Worm (Caenorhabditis elegans): Measurements from ENCODE around the gene T03G11.10.

The T03G11.10 gene

DNA sequence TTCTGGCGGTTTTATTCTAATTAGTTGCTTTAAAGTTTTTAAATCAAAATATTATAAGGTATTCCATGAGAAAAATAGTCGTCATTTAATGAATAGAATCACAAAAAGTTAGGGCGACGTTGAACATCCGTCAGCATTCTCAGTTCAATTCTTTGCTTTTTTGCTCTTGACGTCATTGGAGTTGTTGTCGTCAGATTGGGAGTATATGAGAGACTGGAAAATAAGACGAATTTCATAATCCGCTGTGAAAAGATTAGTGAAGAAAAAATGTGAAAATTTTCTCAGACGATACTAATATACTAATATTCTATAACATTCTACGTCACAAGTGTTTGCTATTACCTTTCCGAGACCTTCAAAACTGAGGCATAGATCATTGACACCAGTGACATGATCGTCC lies 19.6 kb downstream of the T03G11.10 start:
- TF ChIP-seq unc-62 (GFP tag; optimal IDR thresholded peaks at IDR 0.05) = no peak

- no peak for TF ChIP-seq unc-62 (GFP tag; optimal IDR thresholded peaks at IDR 0.05)
These were observed 20.6 kb downstream of the T03G11.10 start, which contains the start of gene dpy-8 for ce11 chrX:5150389-5150788. Gene dpy-8, minus strand, starts transcription at chrX:5150476.

ce11 chrX:5147918-5148317 lies 23.1 kb downstream of the T03G11.10 start, which contains the start of gene C31H2.14:
Gene C31H2.14, plus strand, starts transcription at chrX:5148218.
- TF ChIP-seq unc-62 (GFP tag; optimal IDR thresholded peaks at IDR 0.05) = no peak

DNA sequence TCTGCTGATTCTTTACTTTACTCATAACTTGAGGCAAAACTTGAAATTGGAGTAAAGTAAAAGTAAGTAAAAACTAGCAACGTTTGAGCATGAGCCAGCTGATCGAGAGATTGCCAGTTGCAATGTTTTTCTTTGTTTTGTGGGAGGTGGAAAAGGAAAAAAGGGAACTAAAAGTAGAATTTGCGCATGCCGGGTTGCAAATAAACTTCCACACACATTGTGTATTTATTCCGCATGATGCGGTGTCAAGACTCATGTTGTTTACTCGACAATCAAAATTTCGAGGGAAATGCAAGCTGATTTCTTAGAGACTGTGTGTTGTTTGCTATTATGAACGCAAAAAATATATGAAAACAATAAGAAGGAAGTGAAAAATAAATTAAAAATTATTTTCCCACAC lies 28.6 kb downstream of the T03G11.10 start:
- TF ChIP-seq unc-62 (GFP tag; optimal IDR thresholded peaks at IDR 0.05) = no peak

ce11 chrX:5140177-5140576 lies 30.8 kb downstream of the T03G11.10 start:
- no peak for TF ChIP-seq unc-62 (GFP tag; optimal IDR thresholded peaks at IDR 0.05)

DNA sequence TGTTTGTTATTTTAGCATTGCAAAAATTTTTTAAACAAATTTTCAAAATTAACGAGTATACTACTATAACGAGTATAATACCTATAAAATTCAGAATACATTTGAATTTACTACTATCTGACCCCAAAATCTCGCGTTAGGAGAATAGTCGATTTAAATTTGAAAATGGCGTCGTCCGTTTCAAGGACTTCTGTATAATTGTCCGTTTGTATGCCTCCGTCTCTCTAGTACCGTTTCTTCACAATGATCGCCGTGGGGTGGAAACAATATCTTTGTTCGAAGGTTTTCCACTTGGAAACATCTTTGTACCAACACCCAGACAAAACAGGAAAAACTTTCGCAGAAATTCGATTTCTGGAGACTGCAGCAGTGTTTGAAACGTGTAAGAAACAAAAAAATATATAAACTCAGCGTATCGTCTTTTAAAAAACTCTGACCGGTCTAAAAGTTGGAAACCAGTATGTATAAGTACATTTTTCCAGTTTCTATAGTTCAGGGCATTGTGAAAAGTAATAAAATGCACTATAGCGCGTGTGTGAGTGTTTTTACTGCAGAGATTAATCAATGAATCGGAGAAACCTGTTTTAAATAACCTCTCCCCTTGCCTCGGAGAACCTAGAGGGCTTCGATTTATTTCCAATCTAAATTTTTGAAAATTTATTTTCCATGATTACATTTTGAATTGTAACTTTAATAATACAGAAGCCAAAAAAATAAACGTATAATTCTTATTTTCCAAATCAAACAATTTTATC lies 33.1 kb downstream of the T03G11.10 start:
- no peak for TF ChIP-seq unc-62 (GFP tag; optimal IDR thresholded peaks at IDR 0.05)

- no peak for TF ChIP-seq unc-62 (GFP tag; optimal IDR thresholded peaks at IDR 0.05)
These were observed 35.4 kb downstream of the T03G11.10 start for ce11 chrX:5135548-5135947.

ce11 chrX:5133980-5134379 lies 37.0 kb downstream of the T03G11.10 start, which contains the start of gene tbc-7:
Gene tbc-7, plus strand, starts transcription at chrX:5134280.
- TF ChIP-seq unc-62 (GFP tag; optimal IDR thresholded peaks at IDR 0.05) = no peak

DNA sequence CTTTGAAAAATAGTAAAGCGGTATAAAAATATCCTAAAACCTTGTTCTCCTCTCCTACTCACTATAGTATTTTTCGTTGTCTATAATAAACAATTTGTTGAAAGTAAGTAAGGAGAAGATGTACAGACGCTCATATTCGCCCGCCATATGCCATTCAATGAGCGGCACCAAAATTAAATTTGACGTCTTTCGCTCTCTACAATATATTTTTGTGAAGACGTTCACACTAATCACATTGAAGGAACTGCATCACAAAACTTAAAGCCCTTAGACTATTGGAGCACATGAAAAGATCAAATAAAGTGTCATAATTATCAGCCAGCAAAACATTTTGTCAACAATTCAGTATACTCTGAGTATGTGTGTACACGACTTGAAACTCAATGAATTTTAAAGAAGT lies 39.2 kb downstream of the T03G11.10 start:
- no peak for TF ChIP-seq unc-62 (GFP tag; optimal IDR thresholded peaks at IDR 0.05)

DNA sequence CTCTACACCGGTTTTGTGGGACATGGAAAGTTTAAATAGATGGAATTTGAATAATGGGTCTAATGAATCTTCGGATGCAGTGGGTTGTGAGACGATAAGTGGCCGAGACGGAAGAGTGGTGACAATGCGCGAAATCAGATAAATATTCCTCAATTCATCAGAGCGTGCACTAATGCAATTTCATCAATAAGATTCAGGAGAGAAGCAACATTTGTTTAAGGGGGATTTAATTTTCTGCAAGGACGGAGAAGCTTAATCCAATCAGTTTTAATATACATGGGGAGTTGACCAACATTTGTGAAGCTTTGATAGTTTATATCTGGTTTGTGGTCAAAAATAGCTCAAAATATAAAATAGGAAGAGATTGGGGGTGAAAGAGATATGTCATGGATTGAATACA lies 41.5 kb downstream of the T03G11.10 start:
- no peak for TF ChIP-seq unc-62 (GFP tag; optimal IDR thresholded peaks at IDR 0.05)

ce11 chrX:5124288-5124687 lies 46.7 kb downstream of the T03G11.10 start:
- TF ChIP-seq unc-62 (GFP tag; optimal IDR thresholded peaks at IDR 0.05) = no peak

ce11 chrX:5122791-5123414 lies 48.1 kb downstream of the T03G11.10 start:
- no peak for TF ChIP-seq unc-62 (GFP tag; optimal IDR thresholded peaks at IDR 0.05)

DNA sequence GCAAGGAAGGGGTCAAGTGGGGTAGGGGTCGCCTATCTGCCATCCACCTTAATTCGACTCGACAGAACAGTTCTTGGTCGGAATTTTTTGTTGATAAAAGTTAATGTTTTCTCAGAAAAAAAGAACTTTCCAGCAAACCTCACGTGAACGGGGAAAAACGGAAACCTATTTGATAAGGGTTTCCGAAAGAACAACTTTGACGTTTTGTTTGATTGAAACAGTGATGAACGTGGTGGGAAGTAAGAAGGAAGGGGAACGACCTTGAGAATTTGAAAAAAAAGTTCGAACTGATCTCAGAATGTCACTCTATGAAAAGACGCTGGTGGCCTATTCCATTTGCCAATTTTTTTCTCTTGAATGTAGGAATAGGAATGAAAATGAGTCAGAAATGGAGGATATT lies 48.6 kb downstream of the T03G11.10 start:
- TF ChIP-seq unc-62 (GFP tag; optimal IDR thresholded peaks at IDR 0.05) = no peak

- no peak for TF ChIP-seq unc-62 (GFP tag; optimal IDR thresholded peaks at IDR 0.05)
These were observed 49.2 kb downstream of the T03G11.10 start for ce11 chrX:5121789-5122188.

DNA sequence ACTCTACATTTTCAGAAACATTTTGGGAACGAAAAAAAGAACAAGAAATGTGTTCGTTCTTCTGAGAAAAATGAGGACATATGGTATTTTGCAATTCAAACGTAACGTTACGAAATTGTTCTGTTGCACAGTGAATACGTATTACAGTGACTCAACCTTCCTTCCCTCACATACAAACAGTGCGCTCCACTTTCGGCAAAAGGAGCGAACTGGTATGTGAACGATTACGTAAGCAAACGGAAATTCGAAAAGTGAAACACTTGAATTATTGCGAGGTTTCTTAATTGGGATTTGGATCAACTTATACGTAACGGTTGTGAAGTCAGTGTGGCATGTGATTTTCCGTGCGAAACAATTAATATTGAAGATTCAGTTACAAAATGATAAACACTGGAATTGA lies 50.2 kb downstream of the T03G11.10 start:
- no peak for TF ChIP-seq unc-62 (GFP tag; optimal IDR thresholded peaks at IDR 0.05)

DNA sequence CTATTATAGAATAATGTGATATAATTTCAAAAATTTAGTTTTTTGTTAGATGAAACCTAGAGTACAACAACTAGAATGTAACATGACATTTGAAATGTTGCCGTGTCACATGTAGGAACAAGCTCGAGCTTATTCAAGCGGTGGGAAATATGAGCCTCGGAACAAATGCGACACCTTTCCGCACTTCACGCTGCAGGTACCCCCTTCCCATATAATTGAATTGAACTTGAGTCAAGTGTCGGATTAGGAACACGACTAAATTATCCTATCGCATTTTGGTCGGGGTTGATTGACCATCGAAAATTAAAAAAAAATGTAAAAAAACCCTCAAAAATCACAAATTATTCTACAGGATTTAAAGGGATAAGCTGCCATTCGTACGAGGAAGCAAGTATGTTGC lies 50.8 kb downstream of the T03G11.10 start:
- TF ChIP-seq unc-62 (GFP tag; optimal IDR thresholded peaks at IDR 0.05) = no peak

- TF ChIP-seq unc-62 (GFP tag; optimal IDR thresholded peaks at IDR 0.05) = no peak
These were observed 51.3 kb downstream of the T03G11.10 start for ce11 chrX:5119686-5120085.
